Fruit fly (Drosophila melanogaster): ENCODE measurements around the gene CG18787.
A peak's percentile ranks its signal among the peaks of the same experiment; 100 is the strongest.

Gene CG18787

DNA sequence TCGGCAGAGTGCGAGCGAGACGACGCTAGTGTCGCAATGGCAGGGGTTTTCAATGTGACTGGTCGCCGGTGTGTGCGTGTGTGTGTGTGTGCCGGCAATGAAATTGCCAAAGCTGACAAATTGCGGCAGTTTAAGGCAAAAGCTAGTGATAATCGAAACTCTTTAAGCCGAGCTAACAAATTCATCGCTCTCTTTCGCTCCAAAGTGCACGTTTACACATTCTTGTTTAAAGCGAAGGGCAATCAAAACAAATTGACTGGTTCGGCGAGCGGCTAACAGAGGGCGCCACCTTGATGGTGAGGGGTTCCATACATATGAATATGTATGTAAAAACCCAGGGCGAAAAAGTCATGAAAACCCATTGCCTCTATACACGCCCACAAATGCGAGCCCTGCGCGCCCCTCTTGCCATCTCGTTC is 4.7 kb upstream of the CG18787 start:
- TF ChIP-seq fd96Cb (tag; optimal IDR thresholded peaks at IDR 0.05) (no peak), CG6683 (GFP tag; optimal IDR thresholded peaks at IDR 0.05) (no peak), Fer3 (tag; optimal IDR thresholded peaks at IDR 0.05) (no peak), amos (GFP tag; IDR thresholded peaks at IDR 0.05; ENCODE audit: partially characterized antibody) (no peak), Nf-YB (GFP tag; optimal IDR thresholded peaks at IDR 0.05) (peak; percentile 96), HLH54F (GFP tag; optimal IDR thresholded peaks at IDR 0.05) (no peak), twi (tag; optimal IDR thresholded peaks at IDR 0.05) (no peak), Aef1 (GFP tag; IDR thresholded peaks at IDR 0.05) (no peak), CG9817 (tag; optimal IDR thresholded peaks at IDR 0.05) (no peak), zf30C (GFP tag; optimal IDR thresholded peaks at IDR 0.05) (no peak), CG7928 (GFP tag; optimal IDR thresholded peaks at IDR 0.05) (no peak), CG7987 (GFP tag; optimal IDR thresholded peaks at IDR 0.05) (no peak), fd3F (GFP tag; optimal IDR thresholded peaks at IDR 0.05) (no peak), crp (GFP tag; optimal IDR thresholded peaks at IDR 0.05) (no peak), CG17802 (tag; optimal IDR thresholded peaks at IDR 0.05) (no peak), MTF-1 (GFP tag; optimal IDR thresholded peaks at IDR 0.05; ENCODE audit: borderline replicate concordance) (no peak), Ets65A (GFP tag) (peak; percentile 7), sd (tag; optimal IDR thresholded peaks at IDR 0.05) (peak; percentile 95), unpg (GFP tag; optimal IDR thresholded peaks at IDR 0.05) (no peak), cwo (GFP tag; optimal IDR thresholded peaks at IDR 0.05) (no peak), ERR (GFP tag; optimal IDR thresholded peaks at IDR 0.05) (no peak), CG12659 (GFP tag; optimal IDR thresholded peaks at IDR 0.05) (no peak), CG17829 (tag; optimal IDR thresholded peaks at IDR 0.05) (peak; percentile 38), CG10431 (GFP tag; optimal IDR thresholded peaks at IDR 0.05) (no peak), Pdp1 (GFP tag; optimal IDR thresholded peaks at IDR 0.05) (no peak), Abd-B (GFP tag; optimal IDR thresholded peaks at IDR 0.05) (peak; percentile 56), CTCF (GFP tag; optimal IDR thresholded peaks at IDR 0.05) (peak; percentile 96), tgo (GFP tag; IDR thresholded peaks at IDR 0.05) (no peak), Lhr (GFP tag; optimal IDR thresholded peaks at IDR 0.05) (peak; percentile 57), CG10366 (GFP tag; IDR thresholded peaks at IDR 0.05) (no peak), dan (GFP tag; IDR thresholded peaks at IDR 0.05) (no peak), Bdp1 (GFP tag; optimal IDR thresholded peaks at IDR 0.05) (no peak), CG2712 (tag; optimal IDR thresholded peaks at IDR 0.05) (no peak), ato (GFP tag; IDR thresholded peaks at IDR 0.05; ENCODE audit: partially characterized antibody) (no peak), Atf6 (GFP tag; IDR thresholded peaks at IDR 0.05) (no peak), Sin3A (optimal IDR thresholded peaks at IDR 0.05) (peak; percentile 25), hkb (optimal IDR thresholded peaks at IDR 0.05) (peak; percentile 46), hkb (GFP tag; IDR thresholded peaks at IDR 0.05) (no peak), CG4854 (GFP tag; optimal IDR thresholded peaks at IDR 0.05) (no peak), org-1 (GFP tag; optimal IDR thresholded peaks at IDR 0.05) (no peak), CG30431 (GFP tag; optimal IDR thresholded peaks at IDR 0.05) (no peak), CG17359 (tag; optimal IDR thresholded peaks at IDR 0.05) (no peak), jing (GFP tag; optimal IDR thresholded peaks at IDR 0.05) (peak; percentile 48), ttk (GFP tag; IDR thresholded peaks at IDR 0.05) (no peak), cg (GFP tag; optimal IDR thresholded peaks at IDR 0.05) (peak; percentile 94), CG15479 (GFP tag; optimal IDR thresholded peaks at IDR 0.05) (peak; percentile 73), CG13123 (GFP tag; optimal IDR thresholded peaks at IDR 0.05) (no peak), Spps (tag; optimal IDR thresholded peaks at IDR 0.05) (no peak), Sox100B (GFP tag; optimal IDR thresholded peaks at IDR 0.05) (no peak), vvl (GFP tag; IDR thresholded peaks at IDR 0.05) (no peak), CG1792 (GFP tag; optimal IDR thresholded peaks at IDR 0.05) (no peak), sqz (GFP tag; optimal IDR thresholded peaks at IDR 0.05) (no peak)

Data from whole organism, embryonic.